Worm (Caenorhabditis elegans): ENCODE results near the gene E02H4.5.

DNA sequence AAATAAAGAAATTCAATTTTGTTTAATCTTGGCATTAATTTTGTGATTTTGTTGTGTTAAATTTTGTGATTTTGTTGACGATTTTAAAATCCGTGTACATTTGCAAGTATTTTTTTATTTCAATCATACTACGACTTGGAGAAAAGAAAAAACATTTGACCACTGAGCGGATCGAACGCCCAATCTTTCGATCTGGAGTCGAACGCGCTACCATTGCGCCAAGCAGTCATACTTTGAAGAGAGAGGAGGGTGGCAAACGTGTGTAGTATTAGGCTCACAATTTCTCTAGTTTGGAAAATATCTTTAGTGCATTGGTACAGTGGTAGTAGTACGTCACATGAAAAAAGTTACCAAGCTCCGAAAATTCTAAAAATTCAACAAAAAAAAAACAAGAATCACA, 26.2 kb downstream of the E02H4.5 start:
- TF ChIP-seq dao-5 (tag; optimal IDR thresholded peaks at IDR 0.05), result no peak
- no peak for TF ChIP-seq him-1 (tag; optimal IDR thresholded peaks at IDR 0.05)

Measured in whole organism, L4/young adult.